Fruit fly (Drosophila melanogaster): Measurements from ENCODE around the gene Pgam5.

Gene Pgam5

dm6 chrX:1849914-1850313 is 23.5 kb downstream of the Pgam5 start (continued):
- TF ChIP-seq CG14860 (GFP tag; IDR thresholded peaks at IDR 0.05; ENCODE audit: partially characterized antibody) (no peak), al (GFP tag; IDR thresholded peaks at IDR 0.05) (peak; percentile 72), row (GFP tag; IDR thresholded peaks at IDR 0.05) (peak; percentile 94), CG15514 (GFP tag; optimal IDR thresholded peaks at IDR 0.05) (peak; percentile 85), Kr (GFP tag; optimal IDR thresholded peaks at IDR 0.05) (no peak), CG1602 (GFP tag; optimal IDR thresholded peaks at IDR 0.05) (peak; percentile 74), CG4820 (GFP tag; optimal IDR thresholded peaks at IDR 0.05) (peak; percentile 62), slbo (GFP tag; IDR thresholded peaks at IDR 0.05) (peak; percentile 90), Hmx (GFP tag; optimal IDR thresholded peaks at IDR 0.05) (peak; percentile 64), vvl (GFP tag; IDR thresholded peaks at IDR 0.05) (peak; percentile 82), CG17568 (GFP tag; optimal IDR thresholded peaks at IDR 0.05) (peak; percentile 84), CG34422 (GFP tag; IDR thresholded peaks at IDR 0.05) (peak; percentile 77; the same call in 2 of the 3 replicates), Nf-YC (tag; optimal IDR thresholded peaks at IDR 0.05) (peak; percentile 66), CG16863 (GFP tag; optimal IDR thresholded peaks at IDR 0.05) (peak; percentile 62), Dref (GFP tag; IDR thresholded peaks at IDR 0.05) (no peak), H15 (GFP tag; IDR thresholded peaks at IDR 0.05) (peak; percentile 53; the same call in 1 of the 3 replicates), CG9609 (GFP tag; optimal IDR thresholded peaks at IDR 0.05) (peak; percentile 56), ftz-f1 (GFP tag; optimal IDR thresholded peaks at IDR 0.05) (peak; percentile 62), fu2 (GFP tag; optimal IDR thresholded peaks at IDR 0.05) (peak; percentile 57), CG13624 (GFP tag; optimal IDR thresholded peaks at IDR 0.05) (peak; percentile 75), Scr (GFP tag; IDR thresholded peaks at IDR 0.05; ENCODE audit: partially characterized antibody) (no peak), Xrp1 (GFP tag; IDR thresholded peaks at IDR 0.05) (peak; percentile 80), kay (GFP tag; optimal IDR thresholded peaks at IDR 0.05) (peak; percentile 90), h (optimal IDR thresholded peaks at IDR 0.05) (no peak), Xbp1 (GFP tag; optimal IDR thresholded peaks at IDR 0.05) (peak; percentile 83), CG6683 (GFP tag; optimal IDR thresholded peaks at IDR 0.05) (peak; percentile 80), ind (GFP tag; optimal IDR thresholded peaks at IDR 0.05) (peak; percentile 87), BEAF-32 (GFP tag; optimal IDR thresholded peaks at IDR 0.05) (no peak), CG6654 (GFP tag; optimal IDR thresholded peaks at IDR 0.05) (peak; percentile 45), chm (GFP tag; IDR thresholded peaks at IDR 0.05) (no peak), crol (GFP tag; IDR thresholded peaks at IDR 0.05) (no peak; the same call in 1 of the 2 replicates), CG34376 (GFP tag; optimal IDR thresholded peaks at IDR 0.05) (peak; percentile 92), vfl (GFP tag; optimal IDR thresholded peaks at IDR 0.05) (peak; percentile 77), CG17912 (GFP tag; optimal IDR thresholded peaks at IDR 0.05) (peak; percentile 16), hth (optimal IDR thresholded peaks at IDR 0.05) (no peak), YL-1 (GFP tag; optimal IDR thresholded peaks at IDR 0.05) (peak; percentile 57), CG10654 (GFP tag; optimal IDR thresholded peaks at IDR 0.05) (peak; percentile 67), ro (GFP tag; IDR thresholded peaks at IDR 0.05) (no peak), az2 (GFP tag; optimal IDR thresholded peaks at IDR 0.05) (peak; percentile 73), dmrt11E (tag; optimal IDR thresholded peaks at IDR 0.05) (peak; percentile 59), nerfin-1 (tag; optimal IDR thresholded peaks at IDR 0.05) (peak; percentile 71), luna (GFP tag; optimal IDR thresholded peaks at IDR 0.05) (no peak), CG12071 (GFP tag; optimal IDR thresholded peaks at IDR 0.05) (peak; percentile 90), pzg (GFP tag; optimal IDR thresholded peaks at IDR 0.05) (peak; percentile 12), CG15479 (GFP tag; optimal IDR thresholded peaks at IDR 0.05) (peak; percentile 41), CG2129 (GFP tag; IDR thresholded peaks at IDR 0.05; ENCODE audit: partially characterized antibody) (no peak), CG10543 (GFP tag; optimal IDR thresholded peaks at IDR 0.05) (peak; percentile 91), CG3065 (GFP tag; optimal IDR thresholded peaks at IDR 0.05) (peak; percentile 5), CG4282 (GFP tag; optimal IDR thresholded peaks at IDR 0.05) (peak; percentile 11), C15 (GFP tag; IDR thresholded peaks at IDR 0.05) (no peak), Meics (GFP tag; optimal IDR thresholded peaks at IDR 0.05) (peak; percentile 94), lilli (GFP tag; optimal IDR thresholded peaks at IDR 0.05) (peak; percentile 92)

Measured in whole organism, embryonic.